Worm (Caenorhabditis elegans): ENCODE results near the gene mutd-1.

DNA sequence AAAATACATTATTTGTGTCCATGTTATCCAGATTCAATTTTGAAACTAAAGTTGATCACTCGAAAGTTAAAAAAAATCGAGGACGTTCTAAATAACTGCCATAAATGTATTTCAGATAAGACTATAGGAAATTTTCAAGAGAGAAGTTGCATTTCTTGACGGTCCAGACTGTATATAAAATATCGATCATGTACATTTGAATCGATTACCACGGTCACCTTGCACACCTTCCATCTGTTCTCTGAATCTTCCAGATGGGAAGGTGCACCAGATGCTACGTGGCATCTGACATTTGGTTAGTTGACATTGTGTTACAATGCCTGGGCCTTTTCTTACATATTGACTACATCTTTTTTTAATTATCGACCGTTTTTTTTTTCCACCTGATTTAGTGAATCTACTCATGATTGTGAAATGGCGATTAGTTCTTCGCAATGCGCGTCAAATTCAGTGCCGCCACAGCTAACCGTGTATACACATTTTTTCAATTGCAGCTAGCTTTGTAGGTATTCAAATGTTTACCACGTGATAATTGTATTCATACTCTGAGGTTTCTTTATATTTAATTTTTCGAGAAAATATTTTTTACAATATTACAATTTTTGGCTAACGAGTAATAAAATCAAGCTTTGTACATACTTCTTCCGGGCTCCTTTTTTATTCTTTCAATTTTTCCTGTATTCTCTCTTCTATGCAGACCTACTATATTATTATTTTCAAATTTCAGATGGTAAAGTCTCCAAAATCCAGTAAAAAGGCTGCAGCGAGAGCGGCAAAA, 34.3 kb upstream of the mutd-1 start, which contains the start of gene skr-16:
- TF ChIP-seq him-1 (tag; optimal IDR thresholded peaks at IDR 0.05) (no peak), W03F9.2 (tag; optimal IDR thresholded peaks at IDR 0.05) (no peak)

Measured in whole organism, L4/young adult.